Fruit fly (Drosophila melanogaster): ENCODE results near the gene CG10038.

- no peak for TF ChIP-seq fd96Ca (GFP tag; IDR thresholded peaks at IDR 0.05)
- no peak for TF ChIP-seq EcR (GFP tag; optimal IDR thresholded peaks at IDR 0.05)
- no peak for TF ChIP-seq CG15710 (tag; optimal IDR thresholded peaks at IDR 0.05)
- no peak for TF ChIP-seq CG14655 (GFP tag; optimal IDR thresholded peaks at IDR 0.05)
These were observed 17.0 kb upstream of the CG10038 start, which contains the start of gene GstD9 for dm6 chr3R:12367464-12367863.
